Fruit fly (Drosophila melanogaster) whole organism, embryonic: ENCODE data around the gene Ppcs.
A peak's percentile ranks its signal among the peaks of the same experiment; 100 is the strongest.

Experiments used
- Aef1 ChIP-seq: fragments of 200-800 bp; sonication (Bioruptor generic); IDR thresholded peaks from 3 replicates; pipeline ENCODE4 v1.3.6; 2022; ENCODE audit warnings: missing biosample characterization, missing genetic modification characterization
- CG11695 ChIP-seq: fragments of 200-800 bp; sonication (Bioruptor generic); IDR thresholded peaks from 3 replicates; pipeline ENCODE4 v1.3.6; 2022; ENCODE audit warnings: missing biosample characterization, missing genetic modification characterization
- CG12155 ChIP-seq: fragments of 200-800 bp; sonication (Bioruptor generic); optimal IDR thresholded peaks from 3 replicates; lab custom pipeline; 2016; ENCODE audit warnings: missing biosample characterization, missing genetic modification characterization
- CG14710 ChIP-seq: fragments of 200-800 bp; sonication (Bioruptor generic); optimal IDR thresholded peaks from 3 replicates; lab custom pipeline; 2019; ENCODE audit warnings: missing biosample characterization, mild to moderate bottlenecking, missing genetic modification characterization, moderate library complexity
- CG15011 ChIP-seq: fragments of 200-800 bp; sonication (Bioruptor generic); optimal IDR thresholded peaks from 3 replicates; lab custom pipeline; 2018; ENCODE audit warnings: missing biosample characterization, mild to moderate bottlenecking, missing genetic modification characterization
- CG17328 ChIP-seq: fragments of 200-800 bp; sonication (Bioruptor generic); IDR thresholded peaks from 2 replicates; pipeline ENCODE4 v1.3.6; 2022; ENCODE audit warnings: missing biosample characterization, missing genetic modification characterization
- CG18476 ChIP-seq: fragments of 200-800 bp; sonication (Bioruptor generic); optimal IDR thresholded peaks from 2 replicates; lab custom pipeline; 2016; ENCODE audit warnings: missing biosample characterization, mild to moderate bottlenecking, missing genetic modification characterization
- CG30431 ChIP-seq: fragments of 200-800 bp; sonication (Bioruptor generic); optimal IDR thresholded peaks from 2 replicates; lab custom pipeline; 2017; ENCODE audit warnings: missing biosample characterization, missing genetic modification characterization
- CG4424 ChIP-seq: fragments of 200-800 bp; sonication (Bioruptor generic); optimal IDR thresholded peaks from 3 replicates; lab custom pipeline; 2016; ENCODE audit warnings: missing biosample characterization, missing genetic modification characterization
- CG4854 ChIP-seq: fragments of 200-800 bp; sonication (Bioruptor generic); optimal IDR thresholded peaks from 2 replicates; lab custom pipeline; 2016; ENCODE audit warnings: missing biosample characterization, missing genetic modification characterization, inconsistent platforms
- CG6654 ChIP-seq: fragments of 200-800 bp; sonication (Bioruptor generic); optimal IDR thresholded peaks from 2 replicates; lab custom pipeline; 2017; ENCODE audit warnings: missing biosample characterization, mild to moderate bottlenecking, missing genetic modification characterization
- CG6791 ChIP-seq: fragments of 200-800 bp; sonication (Bioruptor generic); IDR thresholded peaks from 3 replicates; pipeline ENCODE4 v1.3.6; 2022; ENCODE audit warnings: missing biosample characterization, missing genetic modification characterization; ENCODE audit not compliant: partially characterized antibody
- CG7786 ChIP-seq: fragments of 200-800 bp; sonication (Bioruptor generic); optimal IDR thresholded peaks from 2 replicates; lab custom pipeline; 2016; ENCODE audit warnings: missing biosample characterization, missing genetic modification characterization
- CG8765 ChIP-seq: fragments of 200-800 bp; sonication (Bioruptor generic); IDR thresholded peaks from 2 replicates; pipeline ENCODE4 v1.3.6; 2022; ENCODE audit warnings: missing biosample characterization, missing genetic modification characterization
- CHES-1-like ChIP-seq: fragments of 200-800 bp; sonication (Bioruptor generic); optimal IDR thresholded peaks from 2 replicates; lab custom pipeline; 2016; ENCODE audit warnings: missing biosample characterization, missing genetic modification characterization
- Camta ChIP-seq: fragments of 200-800 bp; sonication (Bioruptor generic); optimal IDR thresholded peaks from 2 replicates; lab custom pipeline; 2016; ENCODE audit warnings: missing biosample characterization, missing genetic modification characterization
- Dad ChIP-seq: fragments of 200-800 bp; sonication (Bioruptor generic); optimal IDR thresholded peaks from 3 replicates; lab custom pipeline; 2016; ENCODE audit warnings: missing biosample characterization, missing genetic modification characterization
- Dfd ChIP-seq, 2 experiments: fragments of >200 bp; optimal IDR thresholded peaks; 2 replicates each; lab custom pipeline; 2017; ENCODE audit warnings: missing biosample characterization in 2 of 2, missing genetic modification characterization in 2 of 2
- Drgx ChIP-seq: fragments of 200-800 bp; sonication (Bioruptor generic); IDR thresholded peaks from 2 replicates; pipeline ENCODE4 v1.3.6; 2022; ENCODE audit warnings: missing biosample characterization, missing genetic modification characterization
- Elba2 ChIP-seq: fragments of 200-800 bp; sonication (Bioruptor generic); optimal IDR thresholded peaks from 3 replicates; lab custom pipeline; 2016; ENCODE audit warnings: missing biosample characterization, missing genetic modification characterization
- Ets97D ChIP-seq: fragments of 200-800 bp; sonication (Bioruptor generic); optimal IDR thresholded peaks from 3 replicates; lab custom pipeline; 2016; ENCODE audit warnings: missing biosample characterization, missing genetic modification characterization
- GATAe ChIP-seq: fragments of 200-800 bp; sonication (Bioruptor generic); conservative IDR thresholded peaks from 2 replicates; pipeline ENCODE4 v1.3.6; 2022; ENCODE audit warnings: missing biosample characterization, missing genetic modification characterization
- NK7.1 ChIP-seq: fragments of 200-800 bp; sonication (Bioruptor generic); optimal IDR thresholded peaks from 3 replicates; lab custom pipeline; 2016; ENCODE audit warnings: missing biosample characterization, missing genetic modification characterization
- Nf-YC ChIP-seq: fragments of 200-800 bp; optimal IDR thresholded peaks from 3 replicates; lab custom pipeline; 2019; ENCODE audit warnings: missing biosample characterization, mild to moderate bottlenecking, missing genetic modification characterization, moderate library complexity
- Poxn ChIP-seq: fragments of 200-800 bp; sonication (Bioruptor generic); IDR thresholded peaks from 2 replicates; pipeline ENCODE4 v1.3.6; 2022; ENCODE audit warnings: missing biosample characterization, missing genetic modification characterization
- Usf ChIP-seq: fragments of 200-800 bp; sonication (Bioruptor generic); optimal IDR thresholded peaks from 2 replicates; lab custom pipeline; 2017; ENCODE audit warnings: missing genotype, missing biosample characterization, missing genetic modification characterization
- ab ChIP-seq: fragments of 200-800 bp; sonication (Bioruptor generic); optimal IDR thresholded peaks from 2 replicates; lab custom pipeline; 2016; ENCODE audit warnings: missing biosample characterization, missing genetic modification characterization
- ac ChIP-seq: fragments of 200-800 bp; sonication (Bioruptor generic); optimal IDR thresholded peaks from 3 replicates; lab custom pipeline; 2017; ENCODE audit warnings: missing biosample characterization, mild to moderate bottlenecking, missing genetic modification characterization
- aop ChIP-seq: fragments of 200-800 bp; sonication (Bioruptor generic); IDR thresholded peaks from 2 replicates; pipeline ENCODE4 v1.3.6; 2022; ENCODE audit warnings: missing biosample characterization, missing genetic modification characterization
- ap ChIP-seq: fragments of 200-800 bp; sonication (Bioruptor generic); IDR thresholded peaks from 2 replicates; pipeline ENCODE4 v1.3.6; 2022; ENCODE audit warnings: missing biosample characterization, missing genetic modification characterization
- ara ChIP-seq: fragments of 200-800 bp; sonication (Bioruptor generic); IDR thresholded peaks from 2 replicates; pipeline ENCODE4 v1.3.6; 2022; ENCODE audit warnings: missing biosample characterization, missing genetic modification characterization
- cad ChIP-seq: fragments of >200 bp; optimal IDR thresholded peaks from 2 replicates; lab custom pipeline; 2017; ENCODE audit warnings: missing biosample characterization, missing genetic modification characterization
- disco-r ChIP-seq: fragments of 200-800 bp; sonication (Bioruptor generic); optimal IDR thresholded peaks from 2 replicates; lab custom pipeline; 2016; ENCODE audit warnings: missing biosample characterization, missing genetic modification characterization
- dmrt11E ChIP-seq: fragments of 200-800 bp; sonication (Bioruptor generic); optimal IDR thresholded peaks from 3 replicates; lab custom pipeline; 2018; ENCODE audit warnings: missing biosample characterization, mild to moderate bottlenecking, missing genetic modification characterization, moderate library complexity
- fd96Cb ChIP-seq: fragments of 200-800 bp; sonication (Bioruptor generic); optimal IDR thresholded peaks from 2 replicates; lab custom pipeline; 2018; ENCODE audit warnings: missing biosample characterization, mild to moderate bottlenecking, missing genetic modification characterization, moderate library complexity
- gcm2 ChIP-seq: fragments of 200-800 bp; sonication (Bioruptor generic); optimal IDR thresholded peaks from 2 replicates; lab custom pipeline; 2016; ENCODE audit warnings: missing biosample characterization, missing genetic modification characterization
- gsb ChIP-seq: fragments of 200-800 bp; sonication (Bioruptor generic); IDR thresholded peaks from 2 replicates; pipeline ENCODE4 v1.3.6; 2022; ENCODE audit warnings: missing biosample characterization, missing genetic modification characterization
- hb ChIP-seq: fragments of 200-800 bp; sonication (Bioruptor generic); IDR thresholded peaks from 3 replicates; pipeline ENCODE4 v1.3.6; 2022; ENCODE audit warnings: missing biosample characterization, missing genetic modification characterization; ENCODE audit not compliant: partially characterized antibody
- ind ChIP-seq: fragments of 200-800 bp; sonication (Bioruptor generic); optimal IDR thresholded peaks from 3 replicates; lab custom pipeline; 2016; ENCODE audit warnings: missing biosample characterization, missing genetic modification characterization
- nerfin-2 ChIP-seq: fragments of 200-800 bp; sonication (Bioruptor generic); IDR thresholded peaks from 2 replicates; pipeline ENCODE4 v1.3.6; 2022; ENCODE audit warnings: missing biosample characterization, missing genetic modification characterization; ENCODE audit not compliant: partially characterized antibody
- nom ChIP-seq: fragments of 200-800 bp; sonication (Bioruptor generic); optimal IDR thresholded peaks from 2 replicates; lab custom pipeline; 2017; ENCODE audit warnings: missing biosample characterization, missing genetic modification characterization, mild to moderate bottlenecking, moderate library complexity, missing genetic modification reagents
- pzg ChIP-seq: fragments of 200-800 bp; sonication (Bioruptor generic); optimal IDR thresholded peaks from 3 replicates; lab custom pipeline; 2018; ENCODE audit warnings: missing biosample characterization, mild to moderate bottlenecking, missing genetic modification characterization, moderate library complexity
- shn ChIP-seq: fragments of 200-800 bp; sonication (Bioruptor generic); optimal IDR thresholded peaks from 3 replicates; lab custom pipeline; 2016; ENCODE audit warnings: missing biosample characterization, missing genetic modification characterization
- stc ChIP-seq: fragments of 200-800 bp; sonication (Bioruptor generic); IDR thresholded peaks from 2 replicates; pipeline ENCODE4 v1.3.6; 2022; ENCODE audit warnings: missing biosample characterization, missing genetic modification characterization
- tup ChIP-seq: fragments of 200-800 bp; sonication (Bioruptor generic); optimal IDR thresholded peaks from 2 replicates; lab custom pipeline; 2016; ENCODE audit warnings: missing biosample characterization, mild to moderate bottlenecking, missing genetic modification characterization, moderate library complexity
- twi ChIP-seq: fragments of 200-800 bp; optimal IDR thresholded peaks from 2 replicates; lab custom pipeline; 2019; ENCODE audit warnings: missing biosample characterization, mild to moderate bottlenecking, missing genetic modification characterization, moderate library complexity
- wek ChIP-seq: fragments of 200-800 bp; sonication (Bioruptor generic); optimal IDR thresholded peaks from 3 replicates; lab custom pipeline; 2018; ENCODE audit warnings: missing biosample characterization, mild to moderate bottlenecking, missing genetic modification characterization, moderate library complexity
- zen ChIP-seq: fragments of 200-800 bp; sonication (Bioruptor generic); optimal IDR thresholded peaks from 3 replicates; lab custom pipeline; 2018; ENCODE audit warnings: missing biosample characterization, mild to moderate bottlenecking, missing genetic modification characterization, moderate library complexity

Ppcs gene

dm6 chr3R:19152835-19153234 lies 5.1 kb upstream of the Ppcs start:
- TF ChIP-seq ap (0 out of 2 replicates have a peak, but pooled peaks have one; percentile 7), Drgx (GFP tag; lab: Robert Waterston, UW) (0 out of 2 replicates have a peak, but pooled peaks have one; percentile 9), CG12155 (GFP tag; lab: Kevin White, UChicago) (no peak), ara (0 out of 2 replicates have a peak, but pooled peaks have one; percentile 8), ac (GFP tag; lab: Kevin White, UChicago) (no peak), CG30431 (GFP tag; lab: Kevin White, UChicago) (no peak), cad (GFP tag; lab: Kevin White, UChicago) (no peak), nom (GFP tag; lab: Kevin White, UChicago) (peak; percentile 10), Aef1 (GFP tag; lab: Robert Waterston, UW) (no peak)
- TF ChIP-seq, all 482 proteins: peak for 4

DNA sequence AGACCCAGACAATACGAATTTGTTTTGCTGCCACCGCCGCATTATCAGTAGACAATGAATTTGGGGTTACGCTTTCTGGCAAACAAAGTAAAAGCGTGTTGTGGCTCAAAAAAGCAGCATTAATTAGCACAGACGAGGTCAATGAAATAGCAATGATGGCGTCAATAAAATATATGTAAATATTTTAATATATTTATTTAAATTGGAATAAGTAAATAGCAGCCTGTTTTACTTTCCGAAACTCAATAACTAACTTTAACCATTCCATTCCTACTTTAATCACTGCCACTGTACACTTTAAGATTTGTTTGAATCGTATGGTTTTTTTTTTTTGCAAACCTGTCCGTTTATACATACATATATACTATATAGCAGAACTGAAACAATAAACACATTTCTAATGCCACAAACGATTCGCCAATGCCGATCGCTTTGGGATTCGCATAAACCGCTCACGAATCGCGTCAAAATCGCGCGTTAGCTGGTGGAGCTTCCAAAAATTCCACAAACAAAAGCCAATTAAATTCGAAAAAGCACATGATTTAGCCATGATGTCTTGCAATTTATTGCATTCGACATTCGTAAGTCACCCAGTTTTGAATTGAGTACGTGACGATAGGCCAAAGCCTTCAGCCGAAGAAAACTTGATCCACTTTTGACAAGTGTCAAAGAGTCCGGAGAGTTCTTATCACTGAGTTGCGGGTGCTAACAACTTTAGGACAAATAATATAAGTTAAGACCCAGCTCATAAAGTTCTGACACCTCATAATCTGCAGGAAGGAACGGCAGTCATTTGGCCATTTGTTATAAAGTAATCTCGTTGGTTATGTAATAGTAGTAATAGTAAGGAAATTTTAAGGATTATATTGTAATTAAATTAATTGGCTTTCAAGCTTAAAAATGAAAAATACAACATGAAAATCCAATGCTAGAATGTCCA lies 4.4 kb upstream of the Ppcs start:
- TF ChIP-seq gcm2 (GFP tag; lab: Kevin White, UChicago) (no peak), hb (GFP tag; lab: Robert Waterston, UW) (no peak), nerfin-2 (no peak), fd96Cb (tag; lab: Kevin White, UChicago) (peak; percentile 21), Dfd (GFP tag; optimal IDR thresholded peaks at IDR 0.05; lab: Kevin White, UChicago) (no peak), Ets97D (no peak), stc (peak; percentile 46), Usf (no peak), CG6791 (GFP tag; lab: Robert Waterston, UW) (no peak), CG4854 (GFP tag; lab: Kevin White, UChicago) (no peak), Camta (no peak), NK7.1 (GFP tag; lab: Kevin White, UChicago) (no peak), wek (no peak), pzg (GFP tag; lab: Kevin White, UChicago) (no peak), CG14710 (tag; lab: Kevin White, UChicago) (no peak), tup (GFP tag; lab: Kevin White, UChicago) (no peak), CG7786 (GFP tag; lab: Kevin White, UChicago) (no peak), zen (tag; lab: Kevin White, UChicago) (no peak), gsb (GFP tag; lab: Robert Waterston, UW) (no peak), ab (GFP tag; lab: Kevin White, UChicago) (no peak), CG15011 (peak; percentile 9), Dad (GFP tag; lab: Kevin White, UChicago) (no peak), Poxn (GFP tag; lab: Robert Waterston, UW) (no peak), CG17328 (GFP tag; lab: Robert Waterston, UW) (peak; percentile 43; the same call in 1 of the 2 replicates), CG6654 (GFP tag; lab: Kevin White, UChicago) (no peak), dmrt11E (tag; lab: Kevin White, UChicago) (no peak), disco-r (GFP tag; lab: Kevin White, UChicago) (no peak), aop (GFP tag; lab: Robert Waterston, UW) (no peak), ind (GFP tag; lab: Kevin White, UChicago) (peak; percentile 9), shn (GFP tag; lab: Kevin White, UChicago) (no peak), GATAe (GFP tag; lab: Robert Waterston, UW) (no peak), CG18476 (GFP tag; lab: Kevin White, UChicago) (no peak), CG4424 (no peak), twi (no peak), CHES-1-like (GFP tag; lab: Kevin White, UChicago) (no peak), Nf-YC (tag; lab: Kevin White, UChicago) (no peak), CG8765 (no peak), CG11695 (peak; percentile 67; the same call in 2 of the 3 replicates), Elba2 (GFP tag; lab: Kevin White, UChicago) (no peak)
